Worm (Caenorhabditis elegans): Measurements from ENCODE around the gene F58B4.3.

DNA sequence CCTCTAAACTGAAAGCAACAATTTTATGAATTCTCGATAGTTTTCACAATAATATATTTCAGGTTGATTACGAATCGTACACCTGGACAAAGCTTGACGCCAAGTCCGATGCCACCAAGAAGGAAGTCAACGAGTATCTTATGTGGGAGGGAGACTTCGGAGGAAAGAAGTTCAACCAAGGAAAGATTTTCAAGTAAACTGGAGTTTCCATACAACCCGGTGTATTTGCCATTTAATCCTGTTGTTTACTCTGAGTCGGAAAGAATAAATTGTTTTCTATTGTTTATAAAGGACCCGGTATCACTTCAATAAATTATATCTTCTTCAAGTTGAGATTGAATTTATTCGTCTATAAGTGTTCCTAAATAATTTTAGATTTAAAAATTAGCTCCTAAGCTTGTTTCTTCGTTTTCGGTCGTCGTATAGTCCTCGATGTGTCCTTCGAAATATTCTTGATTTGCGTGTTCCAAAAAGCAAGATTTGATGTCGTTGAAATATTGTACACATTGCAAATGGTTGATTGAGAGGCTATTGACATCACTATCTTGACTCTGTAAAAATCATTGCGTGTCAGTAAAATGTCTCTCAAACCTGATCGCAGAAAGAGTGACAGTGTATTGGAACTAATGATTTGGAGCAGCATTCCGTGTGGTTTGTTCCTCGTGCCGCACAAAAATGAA is 38.1 kb downstream of the F58B4.3 start:
- TF ChIP-seq sptf-1 (tag; optimal IDR thresholded peaks at IDR 0.05) (no peak), lin-13 (tag; optimal IDR thresholded peaks at IDR 0.05) (no peak), blmp-1 (tag; optimal IDR thresholded peaks at IDR 0.05) (no peak), elt-3 (tag; optimal IDR thresholded peaks at IDR 0.05) (no peak), snpc-4 (tag; optimal IDR thresholded peaks at IDR 0.05) (no peak), nhr-237 (tag; optimal IDR thresholded peaks at IDR 0.05) (no peak), elt-1 (tag; optimal IDR thresholded peaks at IDR 0.05; ENCODE audit: borderline replicate concordance, insufficient read depth) (no peak), tbx-8 (GFP tag; optimal IDR thresholded peaks at IDR 0.05) (no peak)
